Worm (Caenorhabditis elegans): ENCODE data around the gene clec-263.
"Not testable (repeated sequence)": the region's sequence is repeated elsewhere in the genome, so short reads cannot be mapped to it uniquely, and the experiment has no call there.

Gene clec-263

DNA sequence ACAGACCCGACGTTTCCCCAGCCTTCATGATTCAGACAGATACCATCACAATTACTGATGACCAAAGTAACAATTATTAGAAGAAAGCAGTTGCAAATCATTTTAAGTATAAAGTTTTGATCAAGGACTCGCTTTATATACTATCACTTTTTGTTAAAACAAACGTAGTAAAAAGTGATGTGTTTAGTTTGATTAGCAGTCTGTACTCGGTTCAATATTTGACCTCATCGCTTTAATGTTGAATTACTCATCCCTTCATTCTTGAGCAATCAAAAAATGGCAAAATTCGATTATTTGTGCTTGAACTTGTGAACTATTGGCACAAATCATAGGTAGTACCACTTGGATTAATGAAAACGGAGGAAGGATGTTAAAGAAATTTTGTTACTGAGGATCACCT lies 16.1 kb upstream of the clec-263 start, which contains the start of gene abf-4:
TSS of gene abf-4 (minus strand) at position 101 of the 400 bp plus-strand sequence.
- TF ChIP-seq nhr-11 (tag; optimal IDR thresholded peaks at IDR 0.05) (no peak), ceh-6 (GFP tag; optimal IDR thresholded peaks at IDR 0.05) (no peak)

DNA sequence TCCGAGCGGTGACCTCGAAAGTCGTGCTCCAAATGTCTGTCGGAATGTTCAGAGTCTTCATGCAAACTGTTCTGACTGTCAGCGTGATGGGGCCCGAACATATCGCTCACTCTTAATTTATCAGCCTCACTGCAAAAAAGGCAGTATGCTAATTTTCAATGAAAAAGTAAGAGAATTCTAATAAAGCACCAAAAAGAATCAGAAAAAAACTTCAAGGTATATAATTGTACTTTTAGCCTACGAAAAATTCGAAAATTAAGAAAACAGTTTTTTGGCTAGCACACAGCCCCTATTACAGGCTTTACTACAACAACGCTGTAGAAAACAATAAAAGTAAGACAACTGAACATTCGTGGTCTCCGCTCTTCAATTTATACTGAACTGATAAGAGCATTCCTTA lies 12.6 kb upstream of the clec-263 start, which contains the start of gene F26F2.1:
TSS of gene F26F2.1 (minus strand) at position 101 of the 400 bp plus-strand sequence.
- TF ChIP-seq sox-4 (tag; optimal IDR thresholded peaks at IDR 0.05) (no peak), madf-2 (tag; optimal IDR thresholded peaks at IDR 0.05) (no peak), unc-3 (GFP tag; conservative IDR thresholded peaks at IDR 0.05) (no peak), unc-3 (tag; optimal IDR thresholded peaks at IDR 0.05) (no peak), T23F11.4 (GFP tag; optimal IDR thresholded peaks at IDR 0.05) (no peak), pha-4 (tag; optimal IDR thresholded peaks at IDR 0.05) (no peak), fkh-6 (tag; optimal IDR thresholded peaks at IDR 0.05) (no peak), ceh-9 (tag; optimal IDR thresholded peaks at IDR 0.05) (no peak), nhr-232 (tag; optimal IDR thresholded peaks at IDR 0.05) (no peak), pros-1 (tag; optimal IDR thresholded peaks at IDR 0.05) (no peak)

DNA sequence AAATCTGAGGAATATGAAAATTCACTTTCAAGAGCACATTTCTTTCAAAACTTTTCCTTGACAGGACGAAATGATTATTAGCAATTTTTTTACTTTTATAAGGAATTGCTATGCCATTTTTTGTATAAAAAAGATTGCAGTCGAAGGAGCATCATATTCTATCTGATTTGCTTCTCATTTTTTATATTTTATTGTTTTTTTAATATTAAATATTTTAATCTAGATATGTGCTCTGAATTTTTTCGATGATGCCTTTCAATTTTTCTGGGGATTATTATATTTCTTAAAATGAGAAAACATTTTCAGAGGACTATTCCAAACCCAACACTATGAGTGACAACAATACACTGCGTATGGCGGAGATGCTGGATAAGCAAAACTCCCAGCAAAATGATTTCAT lies 10.4 kb upstream of the clec-263 start, which contains the start of gene F26F2.13:
TSS of gene F26F2.13 (plus strand) at position 301 of the 400 bp plus-strand sequence.
- not testable (repeated sequence) for TF ChIP-seq che-1 (tag; optimal IDR thresholded peaks at IDR 0.05); ceh-30 (tag; optimal IDR thresholded peaks at IDR 0.05); unc-3 (GFP tag; conservative IDR thresholded peaks at IDR 0.05); unc-3 (tag; optimal IDR thresholded peaks at IDR 0.05)

DNA sequence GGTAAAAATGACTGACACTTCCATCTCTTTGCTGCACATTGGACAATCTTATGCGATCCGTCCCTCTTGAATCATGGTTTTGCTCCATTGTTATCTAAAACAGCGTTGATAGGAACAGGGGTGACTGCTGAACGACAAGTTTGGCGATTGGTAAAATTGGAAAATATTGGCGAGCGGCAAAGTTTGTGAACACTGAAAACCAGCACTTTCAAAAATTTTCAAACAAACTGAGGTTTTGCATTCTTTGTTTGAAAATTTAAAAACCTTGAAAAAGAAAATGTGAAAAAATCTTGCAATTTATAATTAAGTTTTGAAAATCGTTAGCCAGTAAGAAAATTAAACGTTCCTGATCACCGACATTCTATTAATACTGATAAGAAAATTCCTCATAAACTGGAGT lies 8.0 kb upstream of the clec-263 start, which contains the start of gene F26F2.3:
TSS of gene F26F2.3 (minus strand) at position 101 of the 400 bp plus-strand sequence.
- TF ChIP-seq ceh-9 (tag; optimal IDR thresholded peaks at IDR 0.05) (no peak), dmd-4 (tag; optimal IDR thresholded peaks at IDR 0.05; ENCODE audit: borderline replicate concordance) (no peak), sdc-2 (tag; optimal IDR thresholded peaks at IDR 0.05) (no peak), fkh-6 (tag; optimal IDR thresholded peaks at IDR 0.05) (no peak)

DNA sequence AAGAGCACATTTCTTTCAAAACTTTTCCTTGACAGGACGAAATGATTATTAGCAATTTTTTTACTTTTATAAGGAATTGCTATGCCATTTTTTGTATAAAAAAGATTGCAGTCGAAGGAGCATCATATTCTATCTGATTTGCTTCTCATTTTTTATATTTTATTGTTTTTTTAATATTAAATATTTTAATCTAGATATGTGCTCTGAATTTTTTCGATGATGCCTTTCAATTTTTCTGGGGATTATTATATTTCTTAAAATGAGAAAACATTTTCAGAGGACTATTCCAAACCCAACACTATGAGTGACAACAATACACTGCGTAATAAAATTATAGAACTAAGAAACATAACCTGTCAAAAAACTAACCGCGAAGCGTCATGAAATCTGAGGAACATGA lies 5.4 kb upstream of the clec-263 start, which contains the start of gene F26F2.4:
TSS of gene F26F2.4 (plus strand) at position 301 of the 400 bp plus-strand sequence.
- TF ChIP-seq tbx-7 (tag; optimal IDR thresholded peaks at IDR 0.05); pat-9 (tag; optimal IDR thresholded peaks at IDR 0.05); ceh-6 (GFP tag; optimal IDR thresholded peaks at IDR 0.05): not testable (repeated sequence)

DNA sequence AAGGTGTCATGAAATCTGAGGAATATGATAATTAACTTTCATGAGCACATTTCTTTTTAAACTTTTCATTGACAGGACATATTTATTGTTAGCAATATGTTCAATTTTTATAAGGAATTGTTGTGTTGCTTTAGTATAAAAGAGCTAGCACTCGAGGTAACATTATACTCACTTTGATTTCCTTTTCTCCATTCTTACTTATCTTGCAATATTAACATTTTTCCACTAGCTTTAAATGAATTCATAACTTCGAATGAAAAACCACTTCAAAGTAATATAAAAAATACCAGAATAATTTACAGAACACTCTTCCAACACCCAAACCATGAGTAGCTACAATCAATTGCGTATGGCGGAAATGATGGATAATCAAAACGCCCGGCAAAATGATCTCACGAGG lies 1.0 kb upstream of the clec-263 start, which contains the start of gene F26F2.5:
TSS of gene F26F2.5 (plus strand) at position 301 of the 400 bp plus-strand sequence.
- TF ChIP-seq lin-11 (tag; optimal IDR thresholded peaks at IDR 0.05) (no peak), ceh-31 (tag; optimal IDR thresholded peaks at IDR 0.05) (no peak), fax-1 (tag; optimal IDR thresholded peaks at IDR 0.05) (no peak), ceh-24 (tag; optimal IDR thresholded peaks at IDR 0.05) (no peak), nhr-232 (tag; optimal IDR thresholded peaks at IDR 0.05) (no peak), K09A11.1 (tag; optimal IDR thresholded peaks at IDR 0.05; ENCODE audit: insufficient read depth) (no peak), ceh-9 (tag; optimal IDR thresholded peaks at IDR 0.05) (no peak), rnt-1 (tag; optimal IDR thresholded peaks at IDR 0.05) (no peak), hlh-8 (tag; optimal IDR thresholded peaks at IDR 0.05) (no peak), hlh-13 (GFP tag; optimal IDR thresholded peaks at IDR 0.05) (no peak), T23F11.4 (GFP tag; optimal IDR thresholded peaks at IDR 0.05) (no peak)

DNA sequence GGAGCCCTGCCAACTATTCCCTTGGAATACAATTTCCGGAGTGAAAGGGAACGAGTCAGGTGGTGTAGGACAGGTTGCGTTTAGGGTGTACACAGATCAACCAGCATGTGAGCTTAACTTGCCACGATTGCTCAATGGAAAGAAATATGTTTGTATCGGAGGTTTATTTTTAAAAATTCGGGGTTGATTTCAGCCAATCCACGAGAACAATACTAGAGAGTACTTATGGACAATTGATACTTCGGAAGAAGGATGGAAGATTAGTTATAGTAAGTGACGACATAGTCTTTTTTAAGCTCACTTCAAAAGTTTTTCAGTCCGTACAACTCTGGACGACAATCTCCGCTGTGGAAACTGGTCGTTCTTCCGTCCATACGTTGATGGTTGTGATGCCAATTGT lies 458 bp downstream of the clec-263 start:
- TF ChIP-seq pha-2 (tag; optimal IDR thresholded peaks at IDR 0.05) (no peak), ceh-6 (GFP tag; optimal IDR thresholded peaks at IDR 0.05) (no peak), unc-3 (GFP tag; conservative IDR thresholded peaks at IDR 0.05) (no peak), unc-3 (tag; optimal IDR thresholded peaks at IDR 0.05) (no peak), ceh-9 (tag; optimal IDR thresholded peaks at IDR 0.05) (no peak), hlh-13 (GFP tag; optimal IDR thresholded peaks at IDR 0.05) (no peak), zip-5 (tag; optimal IDR thresholded peaks at IDR 0.05) (no peak), fkh-6 (tag; optimal IDR thresholded peaks at IDR 0.05) (no peak), C38D4.7 (GFP tag; optimal IDR thresholded peaks at IDR 0.05) (no peak), pha-4 (tag; optimal IDR thresholded peaks at IDR 0.05) (no peak), ref-2 (tag; optimal IDR thresholded peaks at IDR 0.05) (no peak), sox-2 (GFP tag; IDR thresholded peaks at IDR 0.05) (no peak), ceh-30 (tag; optimal IDR thresholded peaks at IDR 0.05) (no peak), ztf-16 (tag; optimal IDR thresholded peaks at IDR 0.05) (no peak), sox-4 (tag; optimal IDR thresholded peaks at IDR 0.05) (no peak), ceh-48 (tag; optimal IDR thresholded peaks at IDR 0.05) (no peak), fax-1 (tag; optimal IDR thresholded peaks at IDR 0.05) (no peak), K02D7.2 (tag; optimal IDR thresholded peaks at IDR 0.05) (no peak), nhr-11 (tag; optimal IDR thresholded peaks at IDR 0.05) (no peak), gmeb-2 (tag; optimal IDR thresholded peaks at IDR 0.05) (no peak), hlh-30 (tag; optimal IDR thresholded peaks at IDR 0.05; ENCODE audit: insufficient read depth) (no peak)

Measured in whole organism, late embryonic.